Fruit fly (Drosophila melanogaster) whole organism, embryonic: Measurements from ENCODE around the gene CG18577.

Experiments used
- Blimp-1 ChIP-seq: fragments of 200-800 bp; sonication (Bioruptor generic); optimal IDR thresholded peaks from 3 replicates; lab custom pipeline; 2018; ENCODE audit warnings: missing biosample characterization, missing genetic modification characterization, mild to moderate bottlenecking, moderate library complexity, missing genetic modification reagents
- CG10462 ChIP-seq: fragments of 200-800 bp; sonication (Bioruptor generic); optimal IDR thresholded peaks from 2 replicates; lab custom pipeline; 2016; ENCODE audit warnings: missing biosample characterization, missing genetic modification characterization
- CG10543 ChIP-seq: fragments of 200-800 bp; sonication (Bioruptor generic); optimal IDR thresholded peaks from 3 replicates; lab custom pipeline; 2017; ENCODE audit warnings: missing biosample characterization, mild to moderate bottlenecking, missing genetic modification characterization, moderate library complexity
- CG11695 ChIP-seq: fragments of 200-800 bp; sonication (Bioruptor generic); IDR thresholded peaks from 3 replicates; pipeline ENCODE4 v1.3.6; 2022; ENCODE audit warnings: missing biosample characterization, missing genetic modification characterization
- CG12299 ChIP-seq: fragments of 200-800 bp; sonication (Bioruptor generic); optimal IDR thresholded peaks from 2 replicates; lab custom pipeline; 2018; ENCODE audit warnings: missing biosample characterization, mild to moderate bottlenecking, missing genetic modification characterization
- CG12744 ChIP-seq: fragments of 200-800 bp; sonication (Bioruptor generic); optimal IDR thresholded peaks from 2 replicates; lab custom pipeline; 2016; ENCODE audit warnings: missing biosample characterization, missing genetic modification characterization
- CG15011 ChIP-seq: fragments of 200-800 bp; sonication (Bioruptor generic); optimal IDR thresholded peaks from 3 replicates; lab custom pipeline; 2018; ENCODE audit warnings: missing biosample characterization, mild to moderate bottlenecking, missing genetic modification characterization
- CG15269 ChIP-seq: fragments of 200-800 bp; sonication (Bioruptor generic); optimal IDR thresholded peaks from 2 replicates; lab custom pipeline; 2018; ENCODE audit warnings: missing biosample characterization, mild to moderate bottlenecking, missing genetic modification characterization, moderate library complexity
- CG1529 ChIP-seq: fragments of 200-800 bp; sonication (Bioruptor generic); optimal IDR thresholded peaks from 3 replicates; lab custom pipeline; 2018; ENCODE audit warnings: missing biosample characterization, missing genetic modification characterization
- CG15601 ChIP-seq: fragments of 200-800 bp; sonication (Bioruptor generic); optimal IDR thresholded peaks from 3 replicates; lab custom pipeline; 2019; ENCODE audit warnings: missing biosample characterization, mild to moderate bottlenecking, missing genetic modification characterization, moderate library complexity
- CG17361 ChIP-seq: fragments of 200-800 bp; sonication (Bioruptor generic); IDR thresholded peaks from 3 replicates; pipeline ENCODE4 v1.3.6; 2022; ENCODE audit warnings: missing biosample characterization, missing genetic modification characterization
- CG2199 ChIP-seq: fragments of 200-800 bp; sonication (Bioruptor generic); IDR thresholded peaks from 3 replicates; pipeline ENCODE4 v1.3.6; 2022; ENCODE audit warnings: missing biosample characterization, missing genetic modification characterization
- CG34422 ChIP-seq: fragments of 200-800 bp; sonication (Bioruptor generic); IDR thresholded peaks from 3 replicates; pipeline ENCODE4 v1.3.6; 2022; ENCODE audit warnings: missing biosample characterization, missing genetic modification characterization
- CG3995 ChIP-seq: fragments of 200-800 bp; sonication (Bioruptor generic); optimal IDR thresholded peaks from 3 replicates; lab custom pipeline; 2016; ENCODE audit warnings: missing biosample characterization, missing genetic modification characterization
- CG8281 ChIP-seq: fragments of 200-800 bp; sonication (Bioruptor generic); optimal IDR thresholded peaks from 2 replicates; lab custom pipeline; 2018; ENCODE audit warnings: missing biosample characterization, mild to moderate bottlenecking, missing genetic modification characterization, moderate library complexity
- CG9932 ChIP-seq: fragments of 200-800 bp; sonication (Bioruptor generic); IDR thresholded peaks from 2 replicates; pipeline ENCODE4 v1.3.6; 2022; ENCODE audit warnings: missing biosample characterization, missing genetic modification characterization
- CHES-1-like ChIP-seq: fragments of 200-800 bp; sonication (Bioruptor generic); optimal IDR thresholded peaks from 2 replicates; lab custom pipeline; 2016; ENCODE audit warnings: missing biosample characterization, missing genetic modification characterization
- Dip2 ChIP-seq: fragments of 200-800 bp; sonication (Bioruptor generic); IDR thresholded peaks from 2 replicates; pipeline ENCODE4 v1.3.6; 2022; ENCODE audit warnings: missing biosample characterization, missing genetic modification characterization
- Ets97D ChIP-seq: fragments of 200-800 bp; sonication (Bioruptor generic); optimal IDR thresholded peaks from 3 replicates; lab custom pipeline; 2016; ENCODE audit warnings: missing biosample characterization, missing genetic modification characterization
- Gsc ChIP-seq: fragments of 200-800 bp; sonication (Bioruptor generic); IDR thresholded peaks from 2 replicates; pipeline ENCODE4 v1.3.6; 2022; ENCODE audit warnings: missing biosample characterization, missing genetic modification characterization
- Hmr ChIP-seq: fragments of 200-800 bp; sonication (Bioruptor generic); optimal IDR thresholded peaks from 3 replicates; lab custom pipeline; 2017; ENCODE audit warnings: mild to moderate bottlenecking, missing biosample characterization, missing genetic modification reagents, missing genetic modification characterization
- Hr78 ChIP-seq, 2 experiments: fragments of 200-800 bp in 1 of 2; fragments of >200 bp in 1 of 2; sonication (Bioruptor generic) in 1 of 2; optimal IDR thresholded peaks; 2 replicates each; lab custom pipeline; 2017 to 2019; ENCODE audit warnings: missing biosample characterization in 2 of 2, missing genetic modification characterization in 2 of 2, mild to moderate bottlenecking in 1 of 2, moderate library complexity in 1 of 2
- Neu2 ChIP-seq: fragments of 200-800 bp; sonication (Bioruptor generic); optimal IDR thresholded peaks from 3 replicates; lab custom pipeline; 2016; ENCODE audit warnings: missing biosample characterization, missing genetic modification characterization, borderline replicate concordance
- Ravus ChIP-seq: fragments of 200-800 bp; sonication (Bioruptor generic); IDR thresholded peaks from 2 replicates; pipeline ENCODE4 v1.3.6; 2022; ENCODE audit warnings: missing biosample characterization, missing genetic modification characterization
- Six4 ChIP-seq: fragments of 200-800 bp; sonication (Bioruptor generic); optimal IDR thresholded peaks from 2 replicates; lab custom pipeline; 2016; ENCODE audit warnings: missing biosample characterization, missing genetic modification characterization
- Trl ChIP-seq, 3 experiments: fragments of >200 bp in 2 of 3; fragments of 200-800 bp in 1 of 3; sonication (Bioruptor generic) in 1 of 3; optimal IDR thresholded peaks; 2 replicates in 1 of 3; 3 replicates in 2 of 3; lab custom pipeline; 2016 to 2017; ENCODE audit warnings: missing biosample characterization in 1 of 3, missing genetic modification characterization in 1 of 3
- al ChIP-seq: fragments of 200-800 bp; sonication (Bioruptor generic); IDR thresholded peaks from 2 replicates; pipeline ENCODE4 v1.3.6; 2022; ENCODE audit warnings: missing biosample characterization, missing genetic modification characterization
- amos ChIP-seq: fragments of 200-800 bp; sonication (Bioruptor generic); IDR thresholded peaks from 2 replicates; pipeline ENCODE4 v1.3.6; 2022; ENCODE audit warnings: missing biosample characterization, missing genetic modification characterization; ENCODE audit not compliant: partially characterized antibody
- chinmo ChIP-seq: fragments of 200-800 bp; sonication (Bioruptor generic); IDR thresholded peaks from 4 replicates; pipeline ENCODE4 v1.3.6; 2022; ENCODE audit warnings: missing biosample characterization, missing genetic modification characterization; ENCODE audit not compliant: partially characterized antibody
- croc ChIP-seq: fragments of 200-800 bp; sonication (Bioruptor generic); conservative IDR thresholded peaks from 3 replicates; pipeline ENCODE4 v1.3.6; 2022; ENCODE audit warnings: missing biosample characterization, missing genetic modification characterization
- da ChIP-seq: fragments of 200-800 bp; sonication (Bioruptor generic); optimal IDR thresholded peaks from 2 replicates; lab custom pipeline; 2016; ENCODE audit warnings: missing biosample characterization, missing genetic modification characterization
- disco-r ChIP-seq: fragments of 200-800 bp; sonication (Bioruptor generic); optimal IDR thresholded peaks from 2 replicates; lab custom pipeline; 2016; ENCODE audit warnings: missing biosample characterization, missing genetic modification characterization
- dysf ChIP-seq: fragments of 200-800 bp; sonication (Bioruptor generic); IDR thresholded peaks from 3 replicates; pipeline ENCODE4 v1.3.6; 2022; ENCODE audit warnings: missing biosample characterization, missing genetic modification characterization
- ewg ChIP-seq: fragments of 200-800 bp; sonication (Bioruptor generic); optimal IDR thresholded peaks from 3 replicates; lab custom pipeline; 2017; ENCODE audit warnings: mild to moderate bottlenecking, missing biosample characterization, missing genetic modification reagents, missing genetic modification characterization
- ftz-f1 ChIP-seq: fragments of 200-800 bp; sonication (Bioruptor generic); optimal IDR thresholded peaks from 2 replicates; lab custom pipeline; 2016; ENCODE audit warnings: missing biosample characterization, missing genetic modification characterization
- gt ChIP-seq: fragments of 200-800 bp; sonication (Bioruptor generic); IDR thresholded peaks from 2 replicates; pipeline ENCODE4 v1.3.6; 2022; ENCODE audit warnings: missing biosample characterization, missing genetic modification characterization
- inv ChIP-seq: fragments of 200-800 bp; sonication (Bioruptor generic); IDR thresholded peaks from 2 replicates; pipeline ENCODE4 v1.3.6; 2022; ENCODE audit warnings: missing biosample characterization, missing genetic modification characterization; ENCODE audit not compliant: partially characterized antibody
- kah ChIP-seq: fragments of 200-800 bp; sonication (Bioruptor generic); optimal IDR thresholded peaks from 2 replicates; lab custom pipeline; 2018; ENCODE audit warnings: missing biosample characterization, mild to moderate bottlenecking, missing genetic modification characterization
- luna ChIP-seq: fragments of 200-800 bp; sonication (Bioruptor generic); optimal IDR thresholded peaks from 2 replicates; lab custom pipeline; 2016; ENCODE audit warnings: missing biosample characterization, missing genetic modification characterization
- nerfin-1 ChIP-seq: fragments of 200-800 bp; sonication (Bioruptor generic); optimal IDR thresholded peaks from 3 replicates; lab custom pipeline; 2019; ENCODE audit warnings: missing biosample characterization, mild to moderate bottlenecking, missing genetic modification characterization, moderate library complexity
- nmo ChIP-seq: fragments of 200-800 bp; sonication (Bioruptor generic); optimal IDR thresholded peaks from 2 replicates; lab custom pipeline; 2018; ENCODE audit warnings: missing biosample characterization, mild to moderate bottlenecking, missing genetic modification characterization, moderate library complexity
- pfk ChIP-seq: fragments of 200-800 bp; sonication (Bioruptor generic); optimal IDR thresholded peaks from 2 replicates; lab custom pipeline; 2018; ENCODE audit warnings: missing biosample characterization, mild to moderate bottlenecking, missing genetic modification characterization, moderate library complexity
- run ChIP-seq: fragments of 200-800 bp; sonication (Bioruptor generic); optimal IDR thresholded peaks from 3 replicates; lab custom pipeline; 2018; ENCODE audit warnings: missing biosample characterization, mild to moderate bottlenecking, missing genetic modification characterization
- sc ChIP-seq, 3 experiments: fragments of >200 bp in 2 of 3; fragments of 200-800 bp in 1 of 3; sonication (Bioruptor generic) in 1 of 3; optimal IDR thresholded peaks; 2 replicates in 2 of 3; 3 replicates in 1 of 3; lab custom pipeline; 2017; ENCODE audit warnings: mild to moderate bottlenecking in 1 of 3, missing biosample characterization in 1 of 3, missing genetic modification characterization in 1 of 3, missing genetic modification reagents in 1 of 3
- slbo ChIP-seq: fragments of 200-800 bp; sonication (Bioruptor generic); IDR thresholded peaks from 2 replicates; pipeline ENCODE4 v1.3.6; 2022; ENCODE audit warnings: missing biosample characterization, missing genetic modification characterization
- so ChIP-seq: fragments of 200-800 bp; sonication (Bioruptor generic); IDR thresholded peaks from 3 replicates; pipeline ENCODE4 v1.3.6; 2022; ENCODE audit warnings: missing biosample characterization, missing genetic modification characterization
- sr ChIP-seq: fragments of 200-800 bp; sonication (Bioruptor generic); IDR thresholded peaks from 3 replicates; pipeline ENCODE4 v1.3.6; 2022; ENCODE audit warnings: missing biosample characterization, missing genetic modification characterization

The CG18577 gene

dm6 chr3R:11221437-11222230, 25.7 kb downstream of the CG18577 start, which contains the start of the genes CG6693 and RpL3 (continued):
- TF ChIP-seq slbo (GFP tag; lab: Robert Waterston, UW) (peak; percentile 59), da (no peak), nmo (peak; percentile 70), CG2199 (GFP tag; lab: Robert Waterston, UW) (no peak), CHES-1-like (GFP tag; lab: Kevin White, UChicago) (peak; percentile 55), chinmo (GFP tag; lab: Robert Waterston, UW) (peak; percentile 82; the same call in 2 of the 4 replicates), Blimp-1 (GFP tag; lab: Kevin White, UChicago) (peak; percentile 44), sr (GFP tag; lab: Robert Waterston, UW) (peak; percentile 67; the same call in 2 of the 3 replicates), Dip2 (GFP tag; lab: Robert Waterston, UW) (no peak), CG12744 (peak; percentile 38), CG11695 (GFP tag; lab: Robert Waterston, UW) (peak; percentile 57; the same call in 2 of the 3 replicates), run (tag; lab: Kevin White, UChicago) (peak; percentile 57), CG12299 (tag; lab: Kevin White, UChicago) (peak; percentile 83), ftz-f1 (GFP tag; lab: Kevin White, UChicago) (no peak), Ravus (no peak), ewg (GFP tag; lab: Kevin White, UChicago) (peak; percentile 41), Neu2 (GFP tag; lab: Kevin White, UChicago) (peak; percentile 26), CG1529 (GFP tag; lab: Kevin White, UChicago) (peak; percentile 54), CG8281 (tag; lab: Kevin White, UChicago) (peak; percentile 30), Hr78 (GFP tag; optimal IDR thresholded peaks at IDR 0.05; lab: Kevin White, UChicago) (peak in 1 of 2 experiments; percentile 20), CG10462 (GFP tag; lab: Kevin White, UChicago) (no peak), Hmr (peak; percentile 94), Six4 (peak; percentile 27), pfk (GFP tag; lab: Kevin White, UChicago) (peak; percentile 76), gt (GFP tag; lab: Robert Waterston, UW) (no peak), nerfin-1 (tag; lab: Kevin White, UChicago) (peak; percentile 71), disco-r (GFP tag; lab: Kevin White, UChicago) (peak; percentile 53), Trl (optimal IDR thresholded peaks at IDR 0.05; lab: Kevin White, UChicago) (peak in 1 of 2 experiments; percentile 12), Trl (GFP tag; optimal IDR thresholded peaks at IDR 0.05; lab: Kevin White, UChicago) (peak; percentile 84), CG3995 (GFP tag; lab: Kevin White, UChicago) (peak; percentile 58), dysf (GFP tag; lab: Robert Waterston, UW) (peak; percentile 43; the same call in 2 of the 3 replicates), Ets97D (peak; percentile 98), CG15011 (GFP tag; lab: Kevin White, UChicago) (peak; percentile 77), so (peak; percentile 78; the same call in 2 of the 3 replicates), CG15269 (tag; lab: Kevin White, UChicago) (peak; percentile 82), inv (peak; percentile 24; the same call in 1 of the 2 replicates), CG10543 (GFP tag; lab: Kevin White, UChicago) (peak; percentile 82), Gsc (GFP tag; lab: Robert Waterston, UW) (no peak), CG34422 (GFP tag; lab: Robert Waterston, UW) (peak; percentile 91), CG15601 (peak; percentile 75), luna (GFP tag; lab: Kevin White, UChicago) (peak; percentile 50), al (peak; percentile 29; the same call in 1 of the 2 replicates), kah (GFP tag; lab: Kevin White, UChicago) (peak; percentile 86), sc (optimal IDR thresholded peaks at IDR 0.05; lab: Kevin White, UChicago) (no peak), sc (GFP tag; optimal IDR thresholded peaks at IDR 0.05; lab: Kevin White, UChicago) (peak; percentile 54), amos (GFP tag; lab: Robert Waterston, UW) (peak; percentile 58), CG17361 (GFP tag; lab: Robert Waterston, UW) (peak; percentile 78), CG9932 (GFP tag; lab: Robert Waterston, UW) (peak; percentile 63), croc (no peak)
